Fruit fly (Drosophila melanogaster): Measurements from ENCODE around the gene CG31624.

- TF ChIP-seq Lpt (GFP tag; optimal IDR thresholded peaks at IDR 0.05) (no peak), Sox102F (GFP tag; optimal IDR thresholded peaks at IDR 0.05) (no peak), Gug (GFP tag; IDR thresholded peaks at IDR 0.05) (no peak), CG10669 (GFP tag; optimal IDR thresholded peaks at IDR 0.05) (no peak), achi (GFP tag; optimal IDR thresholded peaks at IDR 0.05) (no peak), topi (GFP tag; optimal IDR thresholded peaks at IDR 0.05) (no peak), spab (GFP tag; optimal IDR thresholded peaks at IDR 0.05) (no peak), ss (GFP tag; optimal IDR thresholded peaks at IDR 0.05) (no peak), Hr4 (GFP tag; optimal IDR thresholded peaks at IDR 0.05) (no peak)
Measured at dm6 chr2L:21218912-21219246, 18.7 kb upstream of the CG31624 start.
